Worm (Caenorhabditis elegans) whole organism, L1 larva: ENCODE data around the gene H40L08.7.

Experiments
- C04F5.9 ChIP-seq: sonication (generic microtip); optimal IDR thresholded peaks from 2 replicates; lab custom pipeline; 2016; ENCODE audit warnings: missing genetic modification characterization, missing compliant biosample characterization
- C16A3.4 ChIP-seq: fragments of 150-350 bp; optimal IDR thresholded peaks from 2 replicates; lab custom pipeline; 2014; ENCODE audit warnings: missing biosample characterization, missing genetic modification characterization
- C34B4.2 ChIP-seq: sonication (generic microtip); optimal IDR thresholded peaks from 2 replicates; lab custom pipeline; 2017; ENCODE audit warnings: mild to moderate bottlenecking, missing genetic modification characterization, missing compliant biosample characterization
- F16B12.6 ChIP-seq: fragments of 150-350 bp; optimal IDR thresholded peaks from 2 replicates; lab custom pipeline; 2014; ENCODE audit warnings: missing biosample characterization, missing genetic modification characterization
- Y116A8C.19 ChIP-seq: sonication (generic microtip); optimal IDR thresholded peaks from 2 replicates; lab custom pipeline; 2016; ENCODE audit warnings: missing compliant biosample characterization, missing genetic modification characterization, borderline replicate concordance
- aha-1 ChIP-seq: fragments of 150-350 bp; optimal IDR thresholded peaks from 2 replicates; lab custom pipeline; 2014; ENCODE audit warnings: missing biosample characterization, missing genetic modification characterization
- alr-1 ChIP-seq: fragments of 200-800 bp; sonication (Bioruptor generic); optimal IDR thresholded peaks from 2 replicates; lab custom pipeline; 2018; ENCODE audit warnings: borderline replicate concordance, mild to moderate bottlenecking, missing genetic modification characterization, missing compliant biosample characterization
- aly-2 ChIP-seq: fragments of 150-350 bp; optimal IDR thresholded peaks from 2 replicates; lab custom pipeline; 2014; ENCODE audit warnings: missing biosample characterization, missing genetic modification characterization
- ama-1 ChIP-seq: fragments of 150-350 bp; optimal IDR thresholded peaks from 2 replicates; lab custom pipeline; 2014
- blmp-1 ChIP-seq: fragments of 150-350 bp; optimal IDR thresholded peaks from 2 replicates; lab custom pipeline; 2014; ENCODE audit warnings: missing biosample characterization, missing genetic modification characterization
- dpl-1 ChIP-seq, 3 experiments: fragments of 150-350 bp in 2 of 3; sonication (generic microtip) in 1 of 3; optimal IDR thresholded peaks; 2 replicates each; lab custom pipeline; 2014 to 2017; ENCODE audit warnings: missing biosample characterization in 3 of 3, missing genetic modification characterization in 3 of 3, missing genetic modification reagents in 3 of 3
- dsc-1 ChIP-seq: sonication (generic microtip); optimal IDR thresholded peaks from 2 replicates; lab custom pipeline; 2016; ENCODE audit warnings: mild to moderate bottlenecking, missing genetic modification characterization, missing compliant biosample characterization
- elt-2 ChIP-seq: sonication (generic microtip); optimal IDR thresholded peaks from 2 replicates; lab custom pipeline; 2016; ENCODE audit warnings: missing genetic modification characterization, mild to moderate bottlenecking, inconsistent platforms, missing compliant biosample characterization, missing genetic modification reagents
- fkh-10 ChIP-seq: sonication (generic microtip); optimal IDR thresholded peaks from 2 replicates; lab custom pipeline; 2017; ENCODE audit warnings: missing biosample characterization, missing genetic modification reagents, missing genetic modification characterization
- fkh-4 ChIP-seq: sonication (generic microtip); optimal IDR thresholded peaks from 2 replicates; lab custom pipeline; 2016; ENCODE audit warnings: missing compliant biosample characterization, missing genetic modification characterization, borderline replicate concordance
- fos-1 ChIP-seq: fragments of 150-350 bp; optimal IDR thresholded peaks from 2 replicates; lab custom pipeline; 2014; ENCODE audit warnings: missing biosample characterization, missing genetic modification characterization
- hlh-17 ChIP-seq: fragments of 200-800 bp; sonication (Bioruptor generic); optimal IDR thresholded peaks from 2 replicates; lab custom pipeline; 2018; ENCODE audit warnings: missing genetic modification characterization, mild to moderate bottlenecking, missing compliant biosample characterization, moderate library complexity, borderline replicate concordance
- hpl-2 ChIP-seq: fragments of 150-350 bp; optimal IDR thresholded peaks from 2 replicates; lab custom pipeline; 2014; ENCODE audit warnings: missing biosample characterization, missing genetic modification reagents, missing genetic modification characterization
- isw-1 ChIP-seq: fragments of 200-800 bp; sonication (Bioruptor generic); IDR thresholded peaks from 2 replicates; pipeline ENCODE4 v1.3.6; 2022; ENCODE audit warnings: missing genetic modification characterization, missing compliant biosample characterization
- jun-1 ChIP-seq: fragments of 150-350 bp; optimal IDR thresholded peaks from 2 replicates; lab custom pipeline; 2014; ENCODE audit warnings: missing biosample characterization, missing genetic modification reagents, missing genetic modification characterization
- lin-13 ChIP-seq: fragments of 150-350 bp; optimal IDR thresholded peaks from 2 replicates; lab custom pipeline; 2014; ENCODE audit warnings: missing biosample characterization, missing genetic modification reagents, missing genetic modification characterization
- lin-14 ChIP-seq: fragments of 200-800 bp; sonication (Bioruptor generic); optimal IDR thresholded peaks from 2 replicates; lab custom pipeline; 2018; ENCODE audit warnings: mild to moderate bottlenecking, missing genetic modification characterization, moderate library complexity, missing compliant biosample characterization
- mab-9 ChIP-seq: fragments of 200-800 bp; sonication (Bioruptor generic); IDR thresholded peaks from 2 replicates; pipeline ENCODE4 v1.3.6; 2022; ENCODE audit warnings: missing genetic modification reagents, missing genetic modification characterization, missing compliant biosample characterization
- mdl-1 ChIP-seq, 2 experiments: fragments of 150-350 bp; optimal IDR thresholded peaks; 2 replicates each; lab custom pipeline; 2014 to 2017; ENCODE audit warnings: missing biosample characterization in 2 of 2, missing genetic modification characterization in 2 of 2, inconsistent platforms in 1 of 2
- nhr-19 ChIP-seq: fragments of 200-800 bp; sonication (Bioruptor generic); conservative IDR thresholded peaks from 2 replicates; pipeline ENCODE4 v1.3.6; 2022; ENCODE audit warnings: missing genetic modification characterization, missing compliant biosample characterization
- nhr-20 ChIP-seq: sonication (generic microtip); optimal IDR thresholded peaks from 2 replicates; lab custom pipeline; 2016; ENCODE audit warnings: mild to moderate bottlenecking, missing genetic modification characterization, missing compliant biosample characterization
- nhr-47 ChIP-seq: sonication (generic microtip); optimal IDR thresholded peaks from 2 replicates; lab custom pipeline; 2016; ENCODE audit warnings: mild to moderate bottlenecking, missing genetic modification characterization, moderate library complexity, missing compliant biosample characterization
- nhr-71 ChIP-seq: sonication (generic microtip); optimal IDR thresholded peaks from 2 replicates; lab custom pipeline; 2016; ENCODE audit warnings: mild to moderate bottlenecking, missing genetic modification characterization, moderate library complexity, missing compliant biosample characterization
- nhr-77 ChIP-seq: fragments of 150-350 bp; optimal IDR thresholded peaks from 2 replicates; lab custom pipeline; 2014; ENCODE audit warnings: missing biosample characterization, missing genetic modification characterization
- nhr-84 ChIP-seq: sonication (generic microtip); optimal IDR thresholded peaks from 2 replicates; lab custom pipeline; 2017; ENCODE audit warnings: missing biosample characterization, missing genetic modification characterization
- nhr-85 ChIP-seq: sonication (generic microtip); peaks from one replicate; lab custom pipeline; 2016; ENCODE audit warnings: missing genetic modification characterization, inconsistent platforms, missing compliant biosample characterization
- nhr-90 ChIP-seq: sonication (generic microtip); optimal IDR thresholded peaks from 2 replicates; lab custom pipeline; 2016; ENCODE audit warnings: mild to moderate bottlenecking, missing genetic modification characterization, missing compliant biosample characterization; ENCODE audit not compliant: poor library complexity
- pax-3 ChIP-seq: fragments of 200-800 bp; sonication (Bioruptor generic); optimal IDR thresholded peaks from 2 replicates; lab custom pipeline; 2018; ENCODE audit warnings: mild to moderate bottlenecking, missing genetic modification characterization, moderate library complexity, missing compliant biosample characterization
- rnt-1 ChIP-seq: sonication (generic microtip); optimal IDR thresholded peaks from 2 replicates; lab custom pipeline; 2016; ENCODE audit warnings: mild to moderate bottlenecking, missing genetic modification characterization, moderate library complexity, missing compliant biosample characterization
- snpc-4 ChIP-seq: fragments of 150-350 bp; optimal IDR thresholded peaks from 2 replicates; lab custom pipeline; 2014; ENCODE audit warnings: missing biosample characterization, missing genetic modification characterization
- snu-23 ChIP-seq: sonication (generic microtip); optimal IDR thresholded peaks from 2 replicates; lab custom pipeline; 2016; ENCODE audit warnings: missing genetic modification characterization, missing compliant biosample characterization
- sup-37 ChIP-seq: fragments of 200-800 bp; sonication (Bioruptor generic); optimal IDR thresholded peaks from 2 replicates; lab custom pipeline; 2018; ENCODE audit warnings: mild to moderate bottlenecking, missing genetic modification characterization, missing compliant biosample characterization
- swsn-7 ChIP-seq: sonication (generic microtip); optimal IDR thresholded peaks from 2 replicates; lab custom pipeline; 2016; ENCODE audit warnings: missing genetic modification characterization, missing compliant biosample characterization
- tbx-2 ChIP-seq: sonication (generic microtip); optimal IDR thresholded peaks from 2 replicates; lab custom pipeline; 2016; ENCODE audit warnings: missing genetic modification characterization, missing compliant biosample characterization
- tlp-1 ChIP-seq: fragments of 150-350 bp; optimal IDR thresholded peaks from 2 replicates; lab custom pipeline; 2014; ENCODE audit warnings: missing biosample characterization, missing genetic modification characterization
- unc-130 ChIP-seq: fragments of 150-350 bp; optimal IDR thresholded peaks from 2 replicates; lab custom pipeline; 2017; ENCODE audit warnings: missing biosample characterization, missing genetic modification characterization, inconsistent platforms
- unc-30 ChIP-seq: sonication (generic microtip); optimal IDR thresholded peaks from 2 replicates; lab custom pipeline; 2017; ENCODE audit warnings: missing biosample characterization, missing genetic modification characterization
- ztf-11 ChIP-seq, 2 experiments: sonication (generic microtip); optimal IDR thresholded peaks; 2 replicates each; lab custom pipeline; 2016 to 2017; ENCODE audit warnings: missing genetic modification characterization in 2 of 2, missing biosample characterization in 1 of 2, missing compliant biosample characterization in 1 of 2
- ztf-4 ChIP-seq: fragments of 150-350 bp; optimal IDR thresholded peaks from 2 replicates; lab custom pipeline; 2014; ENCODE audit warnings: missing biosample characterization, missing genetic modification characterization

The H40L08.7 gene

ce11 chrX:15112172-15112571 is 34.6 kb upstream of the H40L08.7 start:
- no peak for TF ChIP-seq hpl-2
- no peak for TF ChIP-seq pax-3
- no peak for TF ChIP-seq snu-23
- peak; percentile 5 for TF ChIP-seq snpc-4
- TF ChIP-seq lin-13 (GFP tag; lab: Kevin White, UChicago), result no peak

ce11 chrX:15107747-15108252 is 30.3 kb upstream of the H40L08.7 start, which contains the start of gene mlt-9:
TSS of gene mlt-9 (minus strand) at chrX:15107797.
- TF ChIP-seq blmp-1, result peak; percentile 54
- TF ChIP-seq isw-1, result no peak
- TF ChIP-seq, all 84 proteins: peak for 1

- TF ChIP-seq rnt-1 (tag; lab: Kevin White, UChicago) (no peak), tbx-2 (tag; lab: Kevin White, UChicago) (no peak), Y116A8C.19 (no peak), dpl-1 (GFP tag; optimal IDR thresholded peaks at IDR 0.05; lab: Kevin White, UChicago) (no peak), blmp-1 (peak; percentile 94), unc-30 (tag; lab: Kevin White, UChicago) (no peak), C34B4.2 (tag; lab: Kevin White, UChicago) (no peak), tlp-1 (tag; lab: Kevin White, UChicago) (no peak), mdl-1 (tag; optimal IDR thresholded peaks at IDR 0.05; lab: Kevin White, UChicago) (no peak)
Observed at ce11 chrX:15104963-15105493, 27.5 kb upstream of the H40L08.7 start.

- no peak for TF ChIP-seq dsc-1
- TF ChIP-seq fkh-10, result no peak
- TF ChIP-seq aly-2 (tag; lab: Kevin White, UChicago), result no peak
- TF ChIP-seq nhr-77 (tag; lab: Kevin White, UChicago), result no peak
- no peak for TF ChIP-seq lin-13 (GFP tag; lab: Kevin White, UChicago)
- no peak for TF ChIP-seq elt-2 (tag; lab: Kevin White, UChicago)
- TF ChIP-seq tbx-2 (tag; lab: Kevin White, UChicago), result no peak
- no peak for TF ChIP-seq aha-1 (tag; lab: Kevin White, UChicago)
- TF ChIP-seq unc-130 (tag; lab: Kevin White, UChicago), result no peak
- TF ChIP-seq nhr-85 (tag; lab: Kevin White, UChicago), result no peak
- no peak for TF ChIP-seq nhr-84
- TF ChIP-seq nhr-20, result no peak
Observed at ce11 chrX:15103481-15103880, 25.9 kb upstream of the H40L08.7 start.

ce11 chrX:15100369-15100963 is 22.9 kb upstream of the H40L08.7 start, which contains the start of gene dhhc-1:
TSS of gene dhhc-1 (minus strand) at chrX:15100419.
- no peak for TF ChIP-seq tlp-1 (tag; lab: Kevin White, UChicago)
- peak; percentile 35; the same call in 1 of the 2 replicates for TF ChIP-seq nhr-19 (GFP tag; lab: Robert Waterston, UW)
- no peak for TF ChIP-seq jun-1
- TF ChIP-seq unc-130 (tag; lab: Kevin White, UChicago), result no peak
- TF ChIP-seq alr-1 (tag; lab: Kevin White, UChicago), result no peak
- TF ChIP-seq ztf-11 (tag; optimal IDR thresholded peaks at IDR 0.05; lab: Kevin White, UChicago), result no peak
- TF ChIP-seq ztf-4 (tag; lab: Kevin White, UChicago), result no peak
- TF ChIP-seq swsn-7, result peak; percentile 50
- TF ChIP-seq mdl-1 (tag; optimal IDR thresholded peaks at IDR 0.05; lab: Kevin White, UChicago), result peak in 1 of 2 experiments; percentile 24
- TF ChIP-seq lin-14 (GFP tag; lab: Kevin White, UChicago), result peak; percentile 84
- no peak for TF ChIP-seq sup-37 (GFP tag; lab: Kevin White, UChicago)
- TF ChIP-seq pax-3, result no peak
- no peak for TF ChIP-seq C04F5.9 (tag; lab: Kevin White, UChicago)
- no peak for TF ChIP-seq mab-9 (GFP tag; lab: Robert Waterston, UW)
- no peak for TF ChIP-seq nhr-90
- TF ChIP-seq ama-1 (lab: Kevin White, UChicago), result no peak
- TF ChIP-seq fkh-4 (tag; lab: Kevin White, UChicago), result no peak
- TF ChIP-seq fos-1, result no peak
- no peak for TF ChIP-seq C16A3.4 (tag; lab: Kevin White, UChicago)
- peak; percentile 60 for TF ChIP-seq nhr-71 (tag; lab: Kevin White, UChicago)
- TF ChIP-seq C34B4.2 (tag; lab: Kevin White, UChicago), result no peak
- TF ChIP-seq hlh-17, result no peak
- TF ChIP-seq aha-1 (tag; lab: Kevin White, UChicago), result no peak
- peak; percentile 29 for TF ChIP-seq nhr-47 (tag; lab: Kevin White, UChicago)
- TF ChIP-seq nhr-20, result no peak
- TF ChIP-seq F16B12.6 (tag; lab: Kevin White, UChicago), result no peak
